Worm (Caenorhabditis elegans) whole organism, dauer: ENCODE results near the gene pmp-2.

Source experiments
- unc-62 ChIP-seq: sonication (generic microtip); optimal IDR thresholded peaks from 2 replicates; lab custom pipeline; 2017; ENCODE audit warnings: missing biosample characterization, missing genetic modification reagents, missing genetic modification characterization

The pmp-2 gene

DNA sequence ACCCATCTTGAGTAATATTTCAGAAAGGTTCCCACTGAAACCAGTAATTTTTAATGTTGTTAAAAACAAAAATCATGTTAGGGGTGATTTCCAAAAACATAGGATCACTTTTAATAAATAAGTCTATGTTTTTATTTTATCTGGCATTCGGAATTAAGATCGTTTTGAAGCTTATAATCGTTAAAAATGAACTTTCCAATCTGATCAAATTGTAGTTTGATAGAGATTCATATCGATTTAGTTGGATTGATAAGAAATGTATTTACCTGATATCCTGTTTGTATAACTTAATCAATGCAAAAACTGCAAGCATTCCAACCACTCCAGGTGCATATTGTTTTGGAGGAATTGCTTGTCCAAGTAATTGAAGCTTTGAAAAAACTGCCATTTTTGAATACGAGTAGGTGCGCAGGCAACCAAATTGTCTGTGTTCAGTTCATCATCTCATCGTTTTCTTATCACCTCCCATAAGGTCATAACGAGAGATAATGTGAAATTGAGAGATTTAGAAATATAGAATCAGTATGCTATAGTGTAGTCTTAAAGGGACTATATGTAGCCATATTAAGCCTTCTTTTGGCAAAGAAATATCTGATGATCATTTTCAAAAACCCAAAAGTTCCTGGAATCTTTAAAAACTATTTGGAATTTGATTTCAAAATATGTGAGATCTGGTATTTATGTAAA, at the start of gene pmp-2:
pmp-2 (minus strand) TSS at position 487 of the 687 bp plus-strand sequence.
- no peak for TF ChIP-seq unc-62 (GFP tag; lab: Kevin White, UChicago)

DNA sequence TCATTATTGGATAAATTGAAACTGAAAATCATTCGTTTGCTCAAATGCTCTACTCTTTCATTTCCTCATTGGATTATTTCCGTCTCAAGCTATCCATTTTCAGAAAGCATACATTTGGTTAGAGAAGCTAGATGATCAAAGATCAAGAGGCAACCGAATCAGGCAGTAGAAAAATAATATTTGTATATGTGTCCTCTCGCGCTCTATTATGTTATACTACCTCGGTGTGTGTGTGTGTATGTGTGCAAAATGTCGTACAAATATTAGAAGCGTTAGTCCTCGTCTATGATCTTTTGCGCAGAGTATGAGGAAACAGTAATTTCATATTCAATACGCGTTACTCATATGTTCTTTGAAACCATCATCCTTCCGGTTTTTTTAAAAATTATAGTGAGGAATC, 49.5 kb upstream of the pmp-2 start:
- no peak for TF ChIP-seq unc-62 (GFP tag; lab: Kevin White, UChicago)

DNA sequence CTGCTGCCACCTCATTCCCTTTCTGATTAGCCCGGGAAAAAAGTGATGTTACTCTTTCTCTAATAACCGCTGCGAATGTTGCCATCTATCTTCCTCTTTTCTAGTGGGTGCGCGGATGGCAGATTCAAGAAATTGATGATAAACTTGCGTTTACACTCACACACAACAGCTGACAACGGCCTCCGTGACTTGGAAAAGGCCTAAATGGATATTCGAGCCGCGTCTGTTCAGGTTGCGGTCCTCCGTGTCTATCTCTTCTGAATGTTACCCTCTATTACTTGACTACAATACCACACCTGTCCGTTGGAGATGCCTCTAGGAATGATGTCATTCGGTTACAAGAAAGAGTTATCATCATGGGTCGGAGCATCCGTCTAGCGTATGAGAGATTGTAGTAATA, 48.9 kb upstream of the pmp-2 start:
- no peak for TF ChIP-seq unc-62 (GFP tag; lab: Kevin White, UChicago)

DNA sequence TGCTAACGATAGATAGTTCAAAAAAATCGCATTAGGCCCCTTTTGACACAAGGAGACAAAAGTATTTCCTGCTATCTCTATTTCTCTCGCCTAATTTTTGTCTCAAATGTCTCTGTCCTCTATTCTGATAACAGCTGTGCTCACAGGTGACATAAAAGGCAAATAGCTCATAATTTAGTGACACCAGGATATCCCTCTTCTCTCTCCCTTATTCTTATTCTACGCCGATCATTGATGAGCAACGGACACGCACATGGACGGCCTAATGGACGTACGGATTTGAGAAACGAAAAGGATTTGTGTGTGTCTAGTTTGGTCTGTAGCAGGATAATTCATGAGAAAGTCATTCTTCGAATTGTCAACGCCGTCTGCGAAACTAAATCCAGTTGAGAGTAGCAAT, 48.4 kb upstream of the pmp-2 start:
- no peak for TF ChIP-seq unc-62 (GFP tag; lab: Kevin White, UChicago)

DNA sequence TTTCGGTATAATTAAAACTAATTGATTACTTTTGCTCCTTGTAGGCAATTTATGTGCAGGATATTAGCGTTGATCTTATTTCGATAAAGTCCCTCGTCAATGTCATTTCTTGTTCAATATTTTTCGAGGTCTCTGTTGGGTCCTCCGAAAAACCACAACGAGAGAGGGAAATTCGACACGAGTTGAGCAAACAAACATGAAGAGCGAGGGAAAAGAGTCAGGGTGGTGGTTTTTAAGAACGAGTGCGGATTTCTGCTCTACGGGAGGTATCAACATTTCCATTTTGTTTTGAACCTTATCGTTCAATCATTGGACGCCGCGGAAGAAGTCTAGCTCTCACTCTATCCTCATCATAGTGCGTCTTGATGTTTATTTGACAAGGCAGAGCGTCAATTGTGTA, 47.1 kb upstream of the pmp-2 start:
- no peak for TF ChIP-seq unc-62 (GFP tag; lab: Kevin White, UChicago)

DNA sequence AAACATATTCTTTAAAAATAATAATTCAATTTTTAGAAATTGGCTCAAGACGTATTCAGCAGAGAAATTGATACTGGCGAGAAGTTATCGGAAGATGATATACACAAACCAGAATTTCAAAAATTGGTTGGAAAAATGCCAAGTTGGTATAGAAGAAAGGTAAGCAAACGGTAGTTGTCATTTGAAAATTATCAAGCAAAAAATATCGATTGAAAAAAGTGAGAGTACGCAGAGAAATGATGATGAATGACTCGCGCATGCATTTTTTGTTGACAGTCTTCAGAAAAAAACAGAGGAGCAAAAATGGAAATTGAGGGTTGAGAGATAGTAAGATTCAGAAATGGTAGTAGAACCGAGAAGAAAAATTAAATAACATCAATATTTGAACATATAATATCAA, 45.4 kb upstream of the pmp-2 start:
- no peak for TF ChIP-seq unc-62 (GFP tag; lab: Kevin White, UChicago)

DNA sequence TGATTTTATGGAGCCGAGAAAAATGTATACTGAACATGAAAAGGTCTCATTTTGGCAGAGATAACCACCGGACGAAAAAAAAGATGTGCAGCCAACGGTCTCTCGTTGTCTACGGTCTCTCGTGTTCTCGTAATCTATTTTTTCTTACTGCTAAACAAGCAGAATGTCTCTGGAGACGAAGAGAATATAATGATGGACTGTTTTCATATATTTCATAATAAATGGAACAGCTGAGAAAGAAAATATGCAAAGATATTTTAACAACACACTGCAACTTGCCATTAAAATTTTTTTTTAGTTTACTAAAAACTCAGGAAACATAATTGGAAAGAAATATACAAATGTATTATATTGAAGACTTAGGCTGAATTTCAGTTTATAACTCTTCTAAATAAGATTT, 42.5 kb upstream of the pmp-2 start:
- no peak for TF ChIP-seq unc-62 (GFP tag; lab: Kevin White, UChicago)

DNA sequence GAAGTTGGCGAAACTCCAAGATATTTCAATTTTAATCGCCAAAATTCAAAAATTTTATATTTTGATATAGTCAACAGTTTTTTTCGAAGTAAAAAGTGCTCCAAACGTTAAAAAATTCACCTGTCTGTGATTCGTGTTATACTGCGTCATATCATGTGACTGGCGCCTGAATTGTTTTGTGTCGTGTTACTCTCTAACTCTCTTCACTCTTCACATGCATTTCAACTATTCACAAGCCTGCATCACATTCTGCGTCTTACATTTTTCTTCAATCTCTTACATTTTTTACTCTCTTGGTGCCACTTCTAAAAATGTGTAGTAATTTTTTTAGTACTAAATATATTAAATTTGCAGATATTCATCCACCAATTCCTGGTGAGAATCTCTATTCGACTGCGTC, 40.8 kb upstream of the pmp-2 start, which contains the start of gene flcn-1:
flcn-1 (plus strand) TSS at position 348 of the 400 bp plus-strand sequence.
- no peak for TF ChIP-seq unc-62 (GFP tag; lab: Kevin White, UChicago)

DNA sequence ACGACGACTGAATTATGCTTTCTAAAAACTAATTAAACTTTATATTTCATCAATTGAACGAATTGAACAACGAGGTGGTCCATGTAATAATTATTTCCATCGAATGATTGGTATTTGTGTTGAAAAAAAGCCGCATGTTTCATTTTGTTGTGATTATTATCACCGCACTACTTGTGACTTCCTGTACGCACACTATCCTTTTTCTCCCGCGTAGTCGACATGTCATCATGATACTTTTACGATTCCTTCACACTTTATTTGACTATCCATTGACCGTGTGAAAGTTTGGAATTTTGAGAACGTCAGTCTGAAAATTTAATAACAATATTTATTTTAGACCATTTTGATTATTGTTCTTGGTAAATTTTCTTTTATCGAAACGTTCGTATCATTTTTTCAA, 40.0 kb upstream of the pmp-2 start, which contains the start of gene F22D3.4:
F22D3.4 (minus strand) TSS at position 1 of the 400 bp plus-strand sequence.
- TF ChIP-seq unc-62 (GFP tag; lab: Kevin White, UChicago) = no peak

DNA sequence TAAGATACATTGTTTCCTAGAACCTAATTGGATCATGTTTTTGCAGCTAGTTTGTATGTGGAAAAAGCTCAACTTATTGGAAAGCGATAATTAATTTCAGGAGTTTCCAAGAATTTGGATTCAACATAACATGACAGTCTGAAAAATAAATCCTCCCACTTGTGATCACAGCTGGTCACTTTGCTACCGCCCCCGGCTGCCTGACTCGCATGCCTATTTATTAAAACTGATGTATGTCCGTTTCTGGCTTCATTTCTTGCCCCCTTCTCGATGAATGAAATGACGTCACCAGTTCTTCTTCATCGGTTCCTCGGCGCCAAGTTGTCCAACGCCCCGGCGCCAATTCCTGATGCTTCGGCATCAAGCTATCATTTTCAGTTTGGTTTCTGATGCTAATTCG, 39.4 kb upstream of the pmp-2 start:
- TF ChIP-seq unc-62 (GFP tag; lab: Kevin White, UChicago) = no peak

DNA sequence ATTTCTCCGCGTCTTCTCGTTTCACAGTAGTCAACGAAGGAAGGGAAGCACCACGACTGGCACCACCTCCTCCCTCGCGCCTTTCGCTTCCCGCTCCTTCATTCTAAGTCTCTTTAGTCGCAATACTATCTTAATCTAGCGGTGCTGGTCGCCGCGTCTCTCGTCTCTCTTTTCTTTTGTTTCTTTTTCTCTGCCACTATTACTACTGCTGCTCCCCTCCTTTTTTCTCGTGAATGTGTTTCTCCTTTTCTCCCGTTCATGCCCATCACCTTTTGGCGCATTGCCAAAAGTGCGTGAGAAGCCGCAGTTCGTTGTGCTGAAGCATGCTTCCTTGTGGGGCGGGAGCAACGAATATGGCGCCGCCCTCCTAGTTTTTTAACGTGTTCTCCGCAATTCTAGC, 38.9 kb upstream of the pmp-2 start:
- no peak for TF ChIP-seq unc-62 (GFP tag; lab: Kevin White, UChicago)

DNA sequence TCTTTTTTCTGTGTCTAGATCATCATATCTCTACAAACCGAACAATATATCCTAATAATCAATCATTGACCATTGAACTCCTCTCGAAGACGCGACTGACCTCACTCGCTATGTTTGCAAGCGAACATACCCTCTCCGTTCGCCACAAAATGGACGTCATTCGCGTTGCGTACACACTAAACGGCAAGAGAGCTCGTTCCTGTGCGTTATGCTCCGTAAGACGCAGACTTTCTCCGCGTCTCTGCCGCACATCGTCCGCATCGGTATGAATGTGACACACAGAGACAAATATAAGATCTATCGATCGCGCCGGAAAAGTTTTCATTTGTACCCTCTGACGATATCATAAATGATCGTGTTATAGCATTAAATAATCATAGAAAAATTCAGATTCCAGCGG, 38.4 kb upstream of the pmp-2 start:
- TF ChIP-seq unc-62 (GFP tag; lab: Kevin White, UChicago) = no peak

DNA sequence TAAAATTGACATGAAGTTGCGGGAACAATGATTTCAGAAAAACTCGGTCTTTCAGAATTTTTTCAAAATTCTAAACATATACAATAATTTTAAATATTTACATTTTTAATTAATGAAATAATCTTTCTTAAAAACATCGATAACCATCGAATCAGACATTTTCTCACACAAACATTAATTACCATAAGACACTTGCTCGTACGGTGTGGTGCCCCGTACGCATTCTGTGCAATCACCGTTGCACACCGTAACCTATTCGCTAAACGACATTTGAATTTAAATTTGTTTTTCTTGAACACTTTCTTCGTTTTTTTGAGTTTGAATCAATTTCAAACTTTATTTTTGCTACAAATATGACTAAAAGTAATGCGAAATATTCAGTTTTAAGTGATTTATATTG, 36.2 kb upstream of the pmp-2 start:
- TF ChIP-seq unc-62 (GFP tag; lab: Kevin White, UChicago) = no peak

DNA sequence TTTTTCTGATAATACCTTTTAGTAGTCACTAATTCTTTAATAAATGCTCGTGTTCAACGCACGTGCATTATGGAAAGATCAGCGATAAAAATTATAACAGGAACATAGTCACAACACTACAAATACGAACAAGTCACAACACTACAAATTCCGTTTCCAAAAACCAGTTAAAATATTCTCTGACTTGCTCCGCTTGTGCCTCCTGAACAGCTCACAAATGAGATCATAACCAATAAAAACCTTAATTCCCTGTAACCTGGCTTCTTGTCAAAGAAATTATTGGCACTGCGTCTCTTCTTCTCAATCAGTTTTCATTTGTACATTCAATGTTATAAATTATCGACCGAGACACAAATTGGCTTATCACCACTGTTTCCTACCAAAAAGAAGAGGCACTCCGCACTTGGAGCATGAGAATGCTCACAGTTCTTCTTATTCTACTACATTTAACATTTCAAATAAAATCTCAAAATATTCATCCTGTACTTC, 31.8 kb upstream of the pmp-2 start, which contains the start of gene B0252.1:
B0252.1 (plus strand) TSS at position 318 of the 489 bp plus-strand sequence.
- no peak for TF ChIP-seq unc-62 (GFP tag; lab: Kevin White, UChicago)

DNA sequence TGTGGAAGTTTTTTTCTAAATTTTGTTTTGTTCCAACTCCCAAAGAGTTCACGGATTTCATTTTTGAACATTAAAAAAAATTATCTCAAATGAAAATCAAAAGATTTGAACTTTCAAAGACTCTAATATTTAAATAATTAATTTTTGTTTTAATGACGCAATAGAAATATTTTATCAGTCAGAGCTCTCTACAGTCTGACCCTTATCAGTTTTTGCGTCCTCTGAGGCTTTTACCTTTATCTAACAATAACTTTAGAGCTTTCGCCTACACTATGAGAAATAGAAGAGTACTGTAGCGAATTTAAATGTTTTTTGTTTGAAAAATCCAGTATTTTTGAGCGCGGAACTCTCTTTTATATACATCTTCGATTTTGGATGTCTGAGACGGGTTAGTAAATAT, 31.3 kb upstream of the pmp-2 start, which contains the start of gene B0252.5:
B0252.5 (minus strand) TSS at position 17 of the 400 bp plus-strand sequence.
- TF ChIP-seq unc-62 (GFP tag; lab: Kevin White, UChicago) = no peak

DNA sequence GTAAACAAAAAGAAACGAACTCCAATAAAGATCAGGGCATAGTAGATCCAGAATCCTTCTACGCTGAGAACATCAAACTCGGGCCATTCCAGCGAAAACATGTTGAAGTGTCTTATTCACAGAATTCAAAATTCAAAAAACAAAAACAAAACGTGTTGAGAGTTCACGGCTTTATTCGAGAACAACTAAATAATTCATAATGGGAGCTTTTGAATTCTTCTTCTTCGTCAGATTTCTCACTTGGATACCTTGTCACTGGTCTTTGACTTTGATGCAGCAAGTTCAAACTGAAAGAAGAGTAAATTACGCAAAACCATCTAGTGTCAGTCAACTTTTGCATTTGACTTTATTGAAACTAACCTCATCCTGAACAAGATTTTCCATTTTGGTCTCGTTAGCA, 30.1 kb upstream of the pmp-2 start, which contains the start of gene B0252.11:
B0252.11 (minus strand) TSS at position 101 of the 400 bp plus-strand sequence.
- no peak for TF ChIP-seq unc-62 (GFP tag; lab: Kevin White, UChicago)

DNA sequence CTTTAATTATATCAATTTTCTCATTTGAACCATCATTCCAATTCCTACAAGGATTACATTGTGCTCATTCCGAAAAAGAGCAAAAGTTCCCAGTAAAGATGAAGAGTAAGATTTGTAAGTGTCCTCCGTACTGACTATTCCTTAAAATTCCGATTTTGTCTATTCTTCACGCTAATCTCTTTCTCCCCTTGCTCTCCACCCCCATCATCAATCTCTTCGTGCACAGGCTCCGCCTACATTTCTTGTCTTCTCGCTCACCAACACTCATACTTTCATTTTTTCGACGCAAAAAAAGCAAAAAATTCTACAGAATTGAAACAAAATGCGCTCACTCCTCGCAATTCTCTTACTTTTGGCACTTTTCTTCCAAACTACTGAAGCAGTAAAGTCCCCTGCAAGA, 28.3 kb upstream of the pmp-2 start, which contains the start of gene B0252.8:
B0252.8 (plus strand) TSS at position 292 of the 400 bp plus-strand sequence.
- TF ChIP-seq unc-62 (GFP tag; lab: Kevin White, UChicago) = no peak
